Fruit fly (Drosophila melanogaster) whole organism, pupa: Measurements from ENCODE around the gene Rnb.
A peak's percentile ranks its signal among the peaks of the same experiment; 100 is the strongest.

Source experiments
- CG10348 ChIP-seq: fragments of 200-800 bp; sonication (Bioruptor generic); IDR thresholded peaks from 2 replicates; pipeline ENCODE4 v1.3.6; 2022; ENCODE audit warnings: missing biosample characterization, missing genetic modification characterization
- CG12605 ChIP-seq: fragments of 200-800 bp; sonication (Bioruptor generic); IDR thresholded peaks from 2 replicates; pipeline ENCODE4 v1.3.6; 2022; ENCODE audit warnings: missing biosample characterization, missing genetic modification characterization
- CG13204 ChIP-seq: fragments of 200-800 bp; sonication (Bioruptor generic); optimal IDR thresholded peaks from 2 replicates; lab custom pipeline; 2018; ENCODE audit warnings: missing biosample characterization, mild to moderate bottlenecking, missing genetic modification characterization, moderate library complexity
- CG14655 ChIP-seq: fragments of 200-800 bp; sonication (Bioruptor generic); optimal IDR thresholded peaks from 3 replicates; lab custom pipeline; 2017; ENCODE audit warnings: mild to moderate bottlenecking, missing biosample characterization, missing genetic modification reagents, missing genetic modification characterization
- CG15710 ChIP-seq: fragments of 200-800 bp; sonication (Bioruptor generic); optimal IDR thresholded peaks from 2 replicates; lab custom pipeline; 2018; ENCODE audit warnings: missing biosample characterization, mild to moderate bottlenecking, missing genetic modification characterization, moderate library complexity
- CG17806 ChIP-seq: fragments of 200-800 bp; sonication (Bioruptor generic); optimal IDR thresholded peaks from 2 replicates; lab custom pipeline; 2018; ENCODE audit warnings: missing biosample characterization, mild to moderate bottlenecking, missing genetic modification characterization, moderate library complexity
- CG32121 ChIP-seq: fragments of 200-800 bp; sonication (Bioruptor generic); IDR thresholded peaks from 2 replicates; pipeline ENCODE4 v1.3.6; 2022; ENCODE audit warnings: missing biosample characterization, missing genetic modification characterization
- CG34367 ChIP-seq: fragments of 200-800 bp; sonication (Bioruptor generic); optimal IDR thresholded peaks from 2 replicates; lab custom pipeline; 2018; ENCODE audit warnings: missing biosample characterization, mild to moderate bottlenecking, missing genetic modification characterization
- CG4496 ChIP-seq: fragments of 200-800 bp; sonication (Bioruptor generic); IDR thresholded peaks from 3 replicates; pipeline ENCODE4 v1.3.6; 2022; ENCODE audit warnings: missing biosample characterization, missing genetic modification characterization
- CG8159 ChIP-seq: fragments of 200-800 bp; sonication (Bioruptor generic); optimal IDR thresholded peaks from 3 replicates; lab custom pipeline; 2018; ENCODE audit warnings: missing biosample characterization, mild to moderate bottlenecking, missing genetic modification characterization, moderate library complexity
- CG8301 ChIP-seq: fragments of 200-800 bp; sonication (Bioruptor generic); optimal IDR thresholded peaks from 2 replicates; lab custom pipeline; 2018; ENCODE audit warnings: missing biosample characterization, mild to moderate bottlenecking, missing genetic modification characterization
- CG9948 ChIP-seq: fragments of 200-800 bp; sonication (Bioruptor generic); optimal IDR thresholded peaks from 2 replicates; lab custom pipeline; 2018; ENCODE audit warnings: missing biosample characterization, mild to moderate bottlenecking, missing genetic modification characterization, moderate library complexity
- D1 ChIP-seq: fragments of 200-800 bp; sonication (Bioruptor generic); optimal IDR thresholded peaks from 2 replicates; lab custom pipeline; 2018; ENCODE audit warnings: missing biosample characterization, mild to moderate bottlenecking, missing genetic modification characterization, moderate library complexity
- EcR ChIP-seq: fragments of 200-800 bp; sonication (Bioruptor generic); optimal IDR thresholded peaks from 3 replicates; lab custom pipeline; 2019; ENCODE audit warnings: missing biosample characterization, missing genetic modification characterization, mild to moderate bottlenecking, moderate library complexity, missing genetic modification reagents
- Ets98B ChIP-seq: fragments of 200-800 bp; sonication (Bioruptor generic); IDR thresholded peaks from 2 replicates; pipeline ENCODE4 v1.3.6; 2022; ENCODE audit warnings: missing biosample characterization, missing genetic modification characterization
- Pif1A ChIP-seq: fragments of 200-800 bp; sonication (Bioruptor generic); optimal IDR thresholded peaks from 3 replicates; lab custom pipeline; 2016; ENCODE audit warnings: missing biosample characterization, missing genetic modification characterization
- Pif1B ChIP-seq: fragments of 200-800 bp; sonication (Bioruptor generic); optimal IDR thresholded peaks from 3 replicates; lab custom pipeline; 2016; ENCODE audit warnings: missing biosample characterization, missing genetic modification characterization
- Snoo ChIP-seq: fragments of 200-800 bp; sonication (Bioruptor generic); optimal IDR thresholded peaks from 3 replicates; lab custom pipeline; 2017; ENCODE audit warnings: missing biosample characterization, mild to moderate bottlenecking, missing genetic modification characterization, inconsistent platforms
- fd96Ca ChIP-seq: fragments of 200-800 bp; sonication (Bioruptor generic); IDR thresholded peaks from 3 replicates; pipeline ENCODE4 v1.3.6; 2022; ENCODE audit warnings: missing biosample characterization, missing genetic modification characterization
- gl ChIP-seq: fragments of 200-800 bp; sonication (Bioruptor generic); optimal IDR thresholded peaks from 2 replicates; lab custom pipeline; 2018; ENCODE audit warnings: missing biosample characterization, mild to moderate bottlenecking, missing genetic modification characterization
- rn ChIP-seq: fragments of 200-800 bp; sonication (Bioruptor generic); IDR thresholded peaks from 2 replicates; pipeline ENCODE4 v1.3.6; 2022; ENCODE audit warnings: missing biosample characterization, missing genetic modification characterization

Rnb gene

dm6 chr3R:29829228-29829786 is 30.2 kb upstream of the Rnb start:
- TF ChIP-seq CG13204 (GFP tag; lab: Kevin White, UChicago): peak; percentile 43
- peak; percentile 5 for TF ChIP-seq Pif1B (GFP tag; lab: Kevin White, UChicago)
- no peak for TF ChIP-seq CG10348 (GFP tag; lab: Robert Waterston, UW)
- peak; percentile 95 for TF ChIP-seq EcR (GFP tag; lab: Kevin White, UChicago)
- TF ChIP-seq CG34367: no peak
- no peak for TF ChIP-seq CG9948
- TF ChIP-seq CG14655: no peak
- no peak for TF ChIP-seq gl (tag; lab: Kevin White, UChicago)
- TF ChIP-seq CG15710 (tag; lab: Kevin White, UChicago): no peak
- 0 out of 3 replicates have a peak, but pooled peaks have one; percentile 5 for TF ChIP-seq fd96Ca (GFP tag; lab: Robert Waterston, UW)
- TF ChIP-seq CG8301 (tag; lab: Kevin White, UChicago): no peak
- TF ChIP-seq Snoo (tag; lab: Kevin White, UChicago): no peak
- TF ChIP-seq Ets98B (GFP tag; lab: Robert Waterston, UW): 0 out of 2 replicates have a peak, but pooled peaks have one; percentile 20
- TF ChIP-seq, all 21 proteins: peak for 5

- TF ChIP-seq CG14655 (no peak), EcR (GFP tag; lab: Kevin White, UChicago) (peak; percentile 87)
Observed at dm6 chr3R:29818434-29819268, 19.5 kb upstream of the Rnb start, which contains the start of gene neo. TSS of gene neo (plus strand) at chr3R:29819131.

DNA sequence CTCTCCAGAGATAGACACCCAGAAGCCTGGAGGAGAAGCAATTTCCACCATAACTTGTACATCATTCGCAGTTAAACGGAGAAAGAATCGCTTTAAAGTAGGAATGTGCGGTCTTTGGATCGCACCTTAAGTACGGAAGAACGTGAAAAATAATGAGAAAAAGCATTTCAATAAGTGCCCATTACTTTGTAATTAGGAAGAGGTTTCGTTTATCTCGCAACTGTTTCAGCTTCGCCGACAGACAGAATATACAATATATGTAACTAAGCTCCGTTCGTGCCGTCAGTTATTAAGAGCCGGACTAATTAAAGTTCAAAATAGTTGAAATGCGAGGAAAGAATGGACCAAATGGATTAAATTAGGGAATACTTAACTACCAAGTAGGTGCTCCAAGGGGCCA is 18.5 kb upstream of the Rnb start, which contains the start of gene CG7829:
CG7829 (minus strand) TSS at position 101 of the 400 bp plus-strand sequence.
- TF ChIP-seq CG13204 (GFP tag; lab: Kevin White, UChicago): no peak
- TF ChIP-seq fd96Ca (GFP tag; lab: Robert Waterston, UW): no peak
- TF ChIP-seq Pif1B (GFP tag; lab: Kevin White, UChicago): no peak
- TF ChIP-seq CG34367: no peak
- no peak for TF ChIP-seq gl (tag; lab: Kevin White, UChicago)
- TF ChIP-seq Pif1A (GFP tag; lab: Kevin White, UChicago): no peak
- no peak for TF ChIP-seq CG14655
- TF ChIP-seq Ets98B (GFP tag; lab: Robert Waterston, UW): no peak
- no peak for TF ChIP-seq CG8159 (tag; lab: Kevin White, UChicago)
- TF ChIP-seq rn: no peak
- TF ChIP-seq Snoo (tag; lab: Kevin White, UChicago): no peak
- no peak for TF ChIP-seq CG17806 (tag; lab: Kevin White, UChicago)
- TF ChIP-seq CG4496 (GFP tag; lab: Robert Waterston, UW): no peak
- no peak for TF ChIP-seq CG32121 (GFP tag; lab: Robert Waterston, UW)
- TF ChIP-seq CG15710 (tag; lab: Kevin White, UChicago): no peak
- TF ChIP-seq CG10348 (GFP tag; lab: Robert Waterston, UW): no peak
- no peak for TF ChIP-seq CG8301 (tag; lab: Kevin White, UChicago)
- TF ChIP-seq CG12605 (GFP tag; lab: Robert Waterston, UW): no peak

DNA sequence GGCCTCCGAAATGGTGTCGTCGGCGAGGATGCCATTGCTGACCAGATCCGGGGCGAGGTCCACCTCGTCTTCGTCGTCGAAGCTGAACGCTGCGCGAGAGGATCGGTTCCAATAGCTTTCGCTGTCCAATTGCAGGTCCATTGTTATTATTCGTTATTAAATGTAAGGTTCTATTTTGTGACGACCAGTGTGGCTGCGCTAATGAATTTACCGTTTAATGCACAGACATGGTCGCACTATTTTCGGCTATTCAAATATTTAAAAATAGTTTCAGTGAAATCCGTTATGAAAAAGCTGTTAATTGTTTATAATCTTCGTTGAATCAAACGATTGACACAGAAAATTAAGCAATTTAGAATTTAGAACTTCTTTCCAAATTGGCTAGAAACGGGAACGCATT is 17.1 kb upstream of the Rnb start, which contains the start of gene Vps16B:
Vps16B (minus strand) TSS at position 186 of the 400 bp plus-strand sequence.
- TF ChIP-seq CG10348 (GFP tag; lab: Robert Waterston, UW) (no peak), gl (tag; lab: Kevin White, UChicago) (no peak), CG15710 (tag; lab: Kevin White, UChicago) (no peak), CG14655 (no peak), CG8301 (tag; lab: Kevin White, UChicago) (no peak), CG9948 (no peak), Ets98B (GFP tag; lab: Robert Waterston, UW) (no peak), CG4496 (GFP tag; lab: Robert Waterston, UW) (no peak), Pif1A (GFP tag; lab: Kevin White, UChicago) (no peak), rn (no peak), CG34367 (no peak), CG8159 (tag; lab: Kevin White, UChicago) (no peak), EcR (GFP tag; lab: Kevin White, UChicago) (no peak), Snoo (tag; lab: Kevin White, UChicago) (no peak)

- TF ChIP-seq CG17806 (tag; lab: Kevin White, UChicago): no peak
- TF ChIP-seq Ets98B (GFP tag; lab: Robert Waterston, UW): no peak
Observed at dm6 chr3R:29806682-29807393, 7.7 kb upstream of the Rnb start, which contains the start of the genes ca and ncd. TSS of gene ca (plus strand) at chr3R:29806811. TSS of gene ncd (minus strand) at chr3R:29807127.

dm6 chr3R:29802753-29803313 is 3.7 kb upstream of the Rnb start, which contains the start of the genes Etfb and CG7789:
TSS of gene Etfb (minus strand) at chr3R:29802945.
TSS of gene CG7789 (plus strand) at chr3R:29803196.
- TF ChIP-seq CG12605 (GFP tag; lab: Robert Waterston, UW) (peak; percentile 93), CG32121 (GFP tag; lab: Robert Waterston, UW) (peak; percentile 95), gl (tag; lab: Kevin White, UChicago) (peak; percentile 97), Ets98B (GFP tag; lab: Robert Waterston, UW) (peak; percentile 93), CG34367 (peak; percentile 93), CG8159 (tag; lab: Kevin White, UChicago) (peak; percentile 82), CG4496 (GFP tag; lab: Robert Waterston, UW) (peak; percentile 96), Pif1B (GFP tag; lab: Kevin White, UChicago) (no peak), CG13204 (GFP tag; lab: Kevin White, UChicago) (no peak), Snoo (tag; lab: Kevin White, UChicago) (peak; percentile 92), CG17806 (tag; lab: Kevin White, UChicago) (peak; percentile 69), CG10348 (GFP tag; lab: Robert Waterston, UW) (peak; percentile 61), CG14655 (peak; percentile 95), CG8301 (tag; lab: Kevin White, UChicago) (peak; percentile 86), D1 (tag; lab: Kevin White, UChicago) (no peak), Pif1A (GFP tag; lab: Kevin White, UChicago) (no peak), fd96Ca (GFP tag; lab: Robert Waterston, UW) (peak; percentile 96), EcR (GFP tag; lab: Kevin White, UChicago) (no peak), CG9948 (peak; percentile 71), rn (peak; percentile 88), CG15710 (tag; lab: Kevin White, UChicago) (peak; percentile 92)
- TF ChIP-seq, all 21 proteins: peak for 16
